Fruit fly (Drosophila melanogaster): ENCODE measurements around the gene Pak.

Gene Pak

DNA sequence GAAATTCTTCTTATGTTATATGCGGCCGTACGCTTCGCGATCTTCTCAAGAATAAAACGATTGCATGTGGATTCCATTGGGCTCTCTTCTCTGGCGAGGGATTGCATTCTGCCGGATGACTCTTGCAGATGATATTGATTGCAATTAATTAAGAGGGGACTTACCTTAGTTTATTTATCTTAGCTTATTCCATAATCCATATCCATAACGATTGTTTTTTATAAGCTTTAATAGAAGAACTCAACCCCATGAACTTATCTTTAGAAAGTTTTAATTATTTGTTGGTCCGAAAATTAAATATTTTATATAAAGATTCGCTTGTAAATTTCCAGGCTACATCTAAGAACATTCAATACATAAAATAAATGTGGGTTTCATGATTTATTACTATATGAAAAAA lies 25.2 kb downstream of the Pak start, which contains the start of gene CRAT:
Gene CRAT, minus strand, starts transcription at position 101 of the 400 bp plus-strand sequence.
- TF ChIP-seq CTCF (optimal IDR thresholded peaks at IDR 0.05) (no peak), CG8478 (optimal IDR thresholded peaks at IDR 0.05) (no peak)

DNA sequence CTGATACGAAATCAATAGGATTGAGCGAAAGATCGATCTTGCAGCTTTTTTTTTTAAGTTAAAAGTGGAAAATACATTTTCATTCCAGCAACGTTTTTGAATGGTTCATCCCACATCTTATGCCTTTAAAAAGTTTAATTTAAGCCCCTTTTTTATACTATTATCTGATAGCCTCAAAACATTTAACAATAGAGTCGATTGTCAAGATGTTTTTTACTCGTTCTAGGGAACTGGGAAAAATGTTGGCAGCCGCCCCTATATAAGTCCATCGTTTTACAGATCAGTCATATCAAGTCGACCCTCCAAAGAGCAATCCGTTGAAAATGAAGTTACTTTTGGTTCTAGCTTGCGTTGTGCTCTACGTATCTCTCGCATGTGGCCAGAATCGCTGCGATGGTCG lies 26.8 kb downstream of the Pak start, which contains the start of gene CG42537:
Gene CG42537, plus strand, starts transcription at position 301 of the 400 bp plus-strand sequence.
- TF ChIP-seq CG8478 (optimal IDR thresholded peaks at IDR 0.05) (no peak), CTCF (optimal IDR thresholded peaks at IDR 0.05) (no peak)

dm6 chr3R:6380129-6380528 lies 29.4 kb downstream of the Pak start, which contains the start of the genes CG1024 and TfIIFalpha:
Gene CG1024, minus strand, starts transcription at chr3R:6380328.
Gene TfIIFalpha, plus strand, starts transcription at chr3R:6380467.
- TF ChIP-seq CTCF (optimal IDR thresholded peaks at IDR 0.05) (no peak), CG8478 (optimal IDR thresholded peaks at IDR 0.05) (no peak)

DNA sequence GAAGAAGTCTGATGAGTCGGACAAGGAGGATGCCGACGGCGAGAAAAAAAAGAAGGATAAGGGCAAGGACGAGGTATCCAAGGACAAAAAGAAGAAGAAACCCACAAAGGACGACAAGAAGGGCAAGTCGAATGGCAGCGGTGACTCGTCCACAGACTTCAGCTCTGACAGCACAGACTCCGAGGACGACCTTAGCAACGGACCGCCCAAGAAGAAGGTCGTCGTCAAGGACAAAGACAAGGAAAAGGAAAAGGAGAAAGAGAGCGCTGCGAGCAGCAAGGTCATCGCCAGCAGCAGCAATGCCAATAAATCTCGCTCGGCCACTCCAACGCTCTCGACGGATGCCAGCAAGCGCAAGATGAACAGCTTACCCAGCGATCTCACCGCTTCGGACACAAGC lies 31.1 kb downstream of the Pak start:
- no peak for TF ChIP-seq CG8478 (optimal IDR thresholded peaks at IDR 0.05)
- no peak for TF ChIP-seq CTCF (optimal IDR thresholded peaks at IDR 0.05)

- no peak for TF ChIP-seq CG8478 (optimal IDR thresholded peaks at IDR 0.05)
Measured at dm6 chr3R:6382733-6383465, 32.2 kb downstream of the Pak start, which contains the start of gene gzl. Gene gzl, plus strand, starts transcription at chr3R:6382914.

DNA sequence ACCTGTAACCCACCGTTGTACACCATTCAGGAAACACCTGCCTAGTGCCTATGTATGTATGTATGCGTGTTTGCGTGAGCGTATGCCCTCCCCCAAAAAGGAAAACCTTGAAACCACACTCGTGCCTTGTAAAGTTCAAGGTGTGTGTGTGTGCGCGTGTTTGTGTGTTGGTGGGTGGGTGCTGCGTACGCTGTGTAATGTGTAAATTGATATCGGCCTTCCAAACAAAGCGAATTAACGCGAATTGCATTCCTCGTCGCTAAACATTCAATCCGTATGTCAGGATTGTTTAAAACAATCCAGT lies 32.7 kb downstream of the Pak start:
- no peak for TF ChIP-seq CTCF (optimal IDR thresholded peaks at IDR 0.05)
- TF ChIP-seq CG8478 (optimal IDR thresholded peaks at IDR 0.05): no peak

- TF ChIP-seq CG8478 (optimal IDR thresholded peaks at IDR 0.05): no peak
- no peak for TF ChIP-seq CTCF (optimal IDR thresholded peaks at IDR 0.05)
Measured at dm6 chr3R:6388414-6388830, 37.7 kb downstream of the Pak start.

dm6 chr3R:6393515-6394246 lies 43.0 kb downstream of the Pak start:
- no peak for TF ChIP-seq CTCF (optimal IDR thresholded peaks at IDR 0.05)
- TF ChIP-seq CG8478 (optimal IDR thresholded peaks at IDR 0.05): no peak

DNA sequence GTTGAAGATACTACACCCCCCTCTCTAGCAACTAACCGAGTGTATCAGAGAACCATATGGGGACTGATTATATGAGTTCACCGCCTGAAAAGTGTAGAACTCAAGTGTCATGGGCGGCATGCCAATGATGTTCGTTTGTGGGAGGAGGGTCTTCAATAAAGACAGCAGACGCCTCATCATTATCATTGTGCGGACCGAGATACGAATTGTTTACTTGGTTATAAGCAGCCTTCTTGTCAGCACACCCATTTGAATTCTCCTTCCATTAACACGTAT lies 43.5 kb downstream of the Pak start:
- TF ChIP-seq CTCF (optimal IDR thresholded peaks at IDR 0.05): no peak
- no peak for TF ChIP-seq CG8478 (optimal IDR thresholded peaks at IDR 0.05)

DNA sequence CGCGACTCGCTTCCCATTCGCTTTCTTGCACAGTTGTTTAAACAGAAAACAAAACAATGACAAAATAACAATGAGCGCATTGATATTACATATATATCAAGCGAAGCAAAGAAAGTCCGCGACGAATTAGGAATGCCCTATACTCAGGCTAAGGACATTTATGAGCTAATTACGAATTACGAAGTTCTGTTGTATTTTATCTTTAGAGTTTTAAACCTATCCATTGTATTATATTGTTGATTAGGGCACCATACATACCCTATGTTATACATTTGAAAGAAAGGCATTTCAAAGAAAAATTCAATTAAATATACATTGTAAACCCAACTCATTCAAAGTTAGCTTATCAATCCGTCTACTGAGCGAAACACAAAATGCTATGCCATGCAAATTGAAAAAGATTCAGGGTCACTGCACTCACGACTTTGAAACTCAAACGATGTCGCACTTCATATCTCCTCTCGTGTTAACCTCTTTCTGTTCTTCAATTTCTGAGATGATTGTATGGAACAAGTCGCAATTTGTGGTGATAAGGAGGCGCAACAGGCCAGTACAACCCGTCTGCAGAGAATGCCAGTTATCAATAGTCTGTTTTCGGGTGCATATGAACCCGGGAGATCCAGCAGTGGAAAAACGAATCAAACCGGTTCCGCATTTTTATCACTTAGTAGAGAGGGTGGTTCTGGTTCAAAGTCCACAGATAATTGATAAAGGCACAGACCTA lies 45.0 kb downstream of the Pak start:
- no peak for TF ChIP-seq CTCF (optimal IDR thresholded peaks at IDR 0.05)
- no peak for TF ChIP-seq CG8478 (optimal IDR thresholded peaks at IDR 0.05)

dm6 chr3R:6396613-6397012 lies 45.9 kb downstream of the Pak start:
- TF ChIP-seq CG8478 (optimal IDR thresholded peaks at IDR 0.05) (no peak), CTCF (optimal IDR thresholded peaks at IDR 0.05) (no peak)

DNA sequence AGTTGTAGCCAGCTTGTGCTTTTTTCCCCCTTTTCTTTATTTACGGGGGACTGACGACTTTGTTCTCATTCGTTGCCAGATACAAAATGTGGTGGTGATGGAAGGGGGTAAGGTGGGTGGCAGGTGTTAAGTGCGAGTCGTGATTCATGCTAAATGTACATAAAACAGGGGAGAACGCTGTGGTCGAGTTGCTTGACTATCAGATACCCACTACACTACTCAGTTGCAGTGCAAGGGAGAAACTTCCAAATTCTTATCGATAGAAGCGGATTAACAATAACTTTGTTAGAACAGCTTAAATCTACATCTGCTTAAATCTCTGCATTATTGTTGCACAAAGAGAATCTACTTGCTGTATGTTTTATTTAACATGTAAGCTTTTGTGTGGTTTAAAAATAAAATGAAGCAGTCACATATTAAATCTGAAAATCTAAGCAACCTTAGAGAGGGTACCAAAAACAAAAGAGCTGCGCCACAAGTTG lies 47.0 kb downstream of the Pak start:
- TF ChIP-seq CG8478 (optimal IDR thresholded peaks at IDR 0.05): no peak
- TF ChIP-seq CTCF (optimal IDR thresholded peaks at IDR 0.05): no peak

DNA sequence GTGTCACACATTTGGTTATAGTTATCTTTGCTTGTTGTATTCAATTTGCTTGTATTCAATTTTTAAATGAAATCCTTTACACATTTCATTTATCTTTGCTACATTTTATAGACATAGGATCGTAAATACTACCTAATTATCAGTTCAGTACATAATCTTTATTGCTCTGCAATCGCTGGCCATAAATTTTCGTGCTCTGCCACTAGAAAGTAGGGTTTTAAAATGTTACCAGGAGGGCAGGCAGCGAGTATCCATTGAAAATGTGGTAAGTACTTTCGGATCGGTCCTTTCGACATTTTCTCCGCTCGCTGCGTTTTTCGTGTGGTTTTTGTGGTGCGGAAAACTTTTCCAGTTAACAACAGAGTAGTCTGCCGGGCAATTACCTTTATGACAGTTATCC lies 48.6 kb downstream of the Pak start:
- TF ChIP-seq CG8478 (optimal IDR thresholded peaks at IDR 0.05) (no peak), CTCF (optimal IDR thresholded peaks at IDR 0.05) (no peak)

- TF ChIP-seq CTCF (optimal IDR thresholded peaks at IDR 0.05): no peak
- no peak for TF ChIP-seq CG8478 (optimal IDR thresholded peaks at IDR 0.05)
Measured at dm6 chr3R:6399752-6400151, 49.1 kb downstream of the Pak start.

- TF ChIP-seq CG8478 (optimal IDR thresholded peaks at IDR 0.05): no peak
- no peak for TF ChIP-seq CTCF (optimal IDR thresholded peaks at IDR 0.05)
Measured at dm6 chr3R:6400710-6401521, 50.2 kb downstream of the Pak start.

Measured in S2 (cell line).